Fruit fly (Drosophila melanogaster) whole organism, embryonic: ENCODE measurements around the gene HP1e.

ENCODE experiments used
- ATbp ChIP-seq: fragments of 200-800 bp; sonication (Bioruptor generic); optimal IDR thresholded peaks from 2 replicates; lab custom pipeline; 2017; ENCODE audit warnings: missing biosample characterization, mild to moderate bottlenecking, missing genetic modification characterization, missing genetic modification reagents
- Antp ChIP-seq: fragments of 200-800 bp; sonication (Bioruptor generic); optimal IDR thresholded peaks from 3 replicates; lab custom pipeline; 2016; ENCODE audit warnings: missing biosample characterization, missing genetic modification characterization
- Bdp1 ChIP-seq: fragments of 200-800 bp; sonication (Bioruptor generic); optimal IDR thresholded peaks from 3 replicates; lab custom pipeline; 2016; ENCODE audit warnings: missing biosample characterization, missing genetic modification characterization
- CG10979 ChIP-seq: fragments of 200-800 bp; sonication (Bioruptor generic); optimal IDR thresholded peaks from 2 replicates; lab custom pipeline; 2018; ENCODE audit warnings: missing biosample characterization, mild to moderate bottlenecking, missing genetic modification characterization, moderate library complexity
- CG12155 ChIP-seq: fragments of 200-800 bp; sonication (Bioruptor generic); optimal IDR thresholded peaks from 3 replicates; lab custom pipeline; 2016; ENCODE audit warnings: missing biosample characterization, missing genetic modification characterization
- CG1233 ChIP-seq: fragments of 200-800 bp; sonication (Bioruptor generic); optimal IDR thresholded peaks from 4 replicates; lab custom pipeline; 2018; ENCODE audit warnings: missing biosample characterization, mild to moderate bottlenecking, missing genetic modification characterization
- CG13123 ChIP-seq: fragments of 200-800 bp; sonication (Bioruptor generic); optimal IDR thresholded peaks from 2 replicates; lab custom pipeline; 2016; ENCODE audit warnings: missing biosample characterization, missing genetic modification characterization
- CG13894 ChIP-seq: fragments of 200-800 bp; sonication (Bioruptor generic); optimal IDR thresholded peaks from 3 replicates; lab custom pipeline; 2018; ENCODE audit warnings: missing biosample characterization, mild to moderate bottlenecking, missing genetic modification characterization, moderate library complexity
- CG1603 ChIP-seq: fragments of 200-800 bp; sonication (Bioruptor generic); optimal IDR thresholded peaks from 2 replicates; lab custom pipeline; 2019; ENCODE audit warnings: missing biosample characterization, mild to moderate bottlenecking, missing genetic modification characterization, moderate library complexity
- CG17568 ChIP-seq: fragments of 200-800 bp; sonication (Bioruptor generic); optimal IDR thresholded peaks from 2 replicates; lab custom pipeline; 2018; ENCODE audit warnings: missing biosample characterization, mild to moderate bottlenecking, missing genetic modification characterization, moderate library complexity
- CG2116 ChIP-seq: fragments of 200-800 bp; sonication (Bioruptor generic); optimal IDR thresholded peaks from 3 replicates; lab custom pipeline; 2018; ENCODE audit warnings: missing biosample characterization, mild to moderate bottlenecking, missing genetic modification characterization
- CG2678 ChIP-seq: fragments of 200-800 bp; sonication (Bioruptor generic); optimal IDR thresholded peaks from 3 replicates; lab custom pipeline; 2019; ENCODE audit warnings: missing biosample characterization, mild to moderate bottlenecking, missing genetic modification characterization, moderate library complexity
- CG2889 ChIP-seq: fragments of 200-800 bp; sonication (Bioruptor generic); IDR thresholded peaks from 3 replicates; pipeline ENCODE4 v1.3.6; 2022; ENCODE audit warnings: missing biosample characterization, missing genetic modification characterization
- CG33557 ChIP-seq: fragments of 200-800 bp; sonication (Bioruptor generic); optimal IDR thresholded peaks from 2 replicates; lab custom pipeline; 2019; ENCODE audit warnings: missing biosample characterization, mild to moderate bottlenecking, missing genetic modification characterization, moderate library complexity
- CG3407 ChIP-seq: fragments of 200-800 bp; sonication (Bioruptor generic); optimal IDR thresholded peaks from 2 replicates; lab custom pipeline; 2018; ENCODE audit warnings: missing biosample characterization, mild to moderate bottlenecking, missing genetic modification characterization
- CG4820 ChIP-seq: fragments of 200-800 bp; sonication (Bioruptor generic); optimal IDR thresholded peaks from 3 replicates; lab custom pipeline; 2016; ENCODE audit warnings: missing biosample characterization, missing genetic modification characterization
- CG6254 ChIP-seq: fragments of 200-800 bp; sonication (Bioruptor generic); optimal IDR thresholded peaks from 3 replicates; lab custom pipeline; 2017; ENCODE audit warnings: mild to moderate bottlenecking, missing biosample characterization, missing genetic modification reagents, missing genetic modification characterization
- CG9215 ChIP-seq: fragments of 200-800 bp; sonication (Bioruptor generic); IDR thresholded peaks from 2 replicates; pipeline ENCODE4 v1.3.6; 2022; ENCODE audit warnings: missing biosample characterization, missing genetic modification characterization
- CG9727 ChIP-seq: fragments of 200-800 bp; sonication (Bioruptor generic); optimal IDR thresholded peaks from 3 replicates; lab custom pipeline; 2017; ENCODE audit warnings: missing biosample characterization, mild to moderate bottlenecking, missing genetic modification characterization
- CTCF ChIP-seq: fragments of 200-800 bp; sonication (Bioruptor generic); optimal IDR thresholded peaks from 2 replicates; lab custom pipeline; 2017; ENCODE audit warnings: missing biosample characterization, mild to moderate bottlenecking, missing genetic modification characterization, moderate library complexity
- Dip3 ChIP-seq: fragments of 200-800 bp; sonication (Bioruptor generic); optimal IDR thresholded peaks from 3 replicates; lab custom pipeline; 2016; ENCODE audit warnings: missing biosample characterization, missing genetic modification characterization
- HLHmδ ChIP-seq: fragments of 200-800 bp; sonication (Bioruptor generic); optimal IDR thresholded peaks from 2 replicates; lab custom pipeline; 2018; ENCODE audit warnings: missing biosample characterization, mild to moderate bottlenecking, missing genetic modification characterization, moderate library complexity
- Hr78 ChIP-seq, 2 experiments: fragments of 200-800 bp in 1 of 2; fragments of >200 bp in 1 of 2; sonication (Bioruptor generic) in 1 of 2; optimal IDR thresholded peaks; 2 replicates each; lab custom pipeline; 2017 to 2019; ENCODE audit warnings: missing biosample characterization in 2 of 2, missing genetic modification characterization in 2 of 2, mild to moderate bottlenecking in 1 of 2, moderate library complexity in 1 of 2
- Sin3A ChIP-seq: fragments of >200 bp; optimal IDR thresholded peaks from 2 replicates; lab custom pipeline; 2018
- Sox102F ChIP-seq: fragments of 200-800 bp; sonication (Bioruptor generic); optimal IDR thresholded peaks from 2 replicates; lab custom pipeline; 2018; ENCODE audit warnings: missing biosample characterization, mild to moderate bottlenecking, missing genetic modification characterization, moderate library complexity
- Sry-β ChIP-seq: fragments of 200-800 bp; sonication (Bioruptor generic); optimal IDR thresholded peaks from 2 replicates; lab custom pipeline; 2018; ENCODE audit warnings: missing biosample characterization, mild to moderate bottlenecking, missing genetic modification characterization, moderate library complexity
- ase ChIP-seq: fragments of 200-800 bp; sonication (Bioruptor generic); IDR thresholded peaks from 3 replicates; pipeline ENCODE4 v1.3.6; 2022; ENCODE audit warnings: missing biosample characterization, missing genetic modification characterization
- corto ChIP-seq: fragments of 200-800 bp; sonication (Bioruptor generic); optimal IDR thresholded peaks from 2 replicates; lab custom pipeline; 2016; ENCODE audit warnings: missing biosample characterization, mild to moderate bottlenecking, missing genetic modification characterization, moderate library complexity
- fu2 ChIP-seq: fragments of 200-800 bp; sonication (Bioruptor generic); optimal IDR thresholded peaks from 2 replicates; lab custom pipeline; 2016; ENCODE audit warnings: missing biosample characterization, missing genetic modification characterization
- ham ChIP-seq: fragments of 200-800 bp; sonication (Bioruptor generic); IDR thresholded peaks from 2 replicates; pipeline ENCODE4 v1.3.6; 2022; ENCODE audit warnings: missing biosample characterization, missing genetic modification characterization
- insv ChIP-seq, 2 experiments: fragments of 200-800 bp; sonication (Bioruptor generic); optimal IDR thresholded peaks; 3 replicates each; lab custom pipeline; 2016 to 2018; ENCODE audit warnings: missing biosample characterization in 2 of 2, missing genetic modification characterization in 2 of 2
- jigr1 ChIP-seq: fragments of 200-800 bp; sonication (Bioruptor generic); IDR thresholded peaks from 3 replicates; pipeline ENCODE4 v1.3.6; 2022; ENCODE audit warnings: missing biosample characterization, missing genetic modification characterization
- ken ChIP-seq: fragments of 200-800 bp; sonication (Bioruptor generic); IDR thresholded peaks from 3 replicates; pipeline ENCODE4 v1.3.6; 2022; ENCODE audit warnings: missing biosample characterization, missing genetic modification characterization
- mirr ChIP-seq: fragments of 200-800 bp; sonication (Bioruptor generic); optimal IDR thresholded peaks from 3 replicates; lab custom pipeline; 2018; ENCODE audit warnings: missing biosample characterization, mild to moderate bottlenecking, missing genetic modification characterization
- otp ChIP-seq: fragments of 200-800 bp; sonication (Bioruptor generic); IDR thresholded peaks from 3 replicates; pipeline ENCODE4, ENCODE4 v1.3.6; 2022; ENCODE audit warnings: missing biosample characterization, missing genetic modification characterization
- scrt ChIP-seq: fragments of 200-800 bp; sonication (Bioruptor generic); optimal IDR thresholded peaks from 2 replicates; lab custom pipeline; 2018; ENCODE audit warnings: missing biosample characterization, mild to moderate bottlenecking, missing genetic modification characterization, moderate library complexity
- sens ChIP-seq: fragments of 200-800 bp; sonication (Bioruptor generic); peaks from one replicate; lab custom pipeline; 2016; ENCODE audit warnings: missing biosample characterization, missing genetic modification characterization
- seq ChIP-seq: fragments of 200-800 bp; sonication (Bioruptor generic); IDR thresholded peaks from 2 replicates; pipeline ENCODE4 v1.3.6; 2022; ENCODE audit warnings: missing biosample characterization, missing genetic modification characterization
- sqz ChIP-seq: fragments of 200-800 bp; sonication (Bioruptor generic); optimal IDR thresholded peaks from 3 replicates; lab custom pipeline; 2018; ENCODE audit warnings: missing biosample characterization, mild to moderate bottlenecking, missing genetic modification characterization
- trem ChIP-seq: fragments of 200-800 bp; optimal IDR thresholded peaks from 3 replicates; lab custom pipeline; 2019; ENCODE audit warnings: missing biosample characterization, mild to moderate bottlenecking, missing genetic modification characterization, moderate library complexity
- wor ChIP-seq: fragments of 200-800 bp; sonication (Bioruptor generic); IDR thresholded peaks from 2 replicates; pipeline ENCODE4 v1.3.6; 2022; ENCODE audit warnings: missing biosample characterization, missing genetic modification characterization
- zfh2 ChIP-seq: fragments of 200-800 bp; sonication (Bioruptor generic); optimal IDR thresholded peaks from 2 replicates; lab custom pipeline; 2016; ENCODE audit warnings: missing biosample characterization, missing genetic modification characterization

HP1e gene

DNA sequence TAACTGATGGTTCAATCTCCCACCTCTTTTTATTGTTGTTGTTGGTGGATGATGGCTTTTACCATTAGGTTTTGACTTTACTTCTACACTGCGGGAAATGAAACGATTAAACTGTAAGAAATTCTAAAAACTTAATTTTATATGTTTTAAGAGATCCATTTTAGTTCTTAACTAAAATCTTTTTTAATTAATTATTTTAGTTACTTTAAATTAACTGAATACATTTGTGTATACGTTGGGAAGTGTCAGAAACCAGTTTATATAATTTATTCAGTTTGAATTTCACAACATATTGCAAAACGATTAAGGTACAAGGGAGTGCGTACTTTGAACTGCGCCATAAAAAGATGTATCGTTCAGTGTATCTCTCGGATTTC is 31.7 kb downstream of the HP1e start (continued):
- TF ChIP-seq otp: no peak
- TF ChIP-seq CG9727 (GFP tag; lab: Kevin White, UChicago): peak; percentile 92
- TF ChIP-seq trem (tag; lab: Kevin White, UChicago): peak; percentile 86
- peak; percentile 86 for TF ChIP-seq scrt
- no peak for TF ChIP-seq Sin3A (lab: Kevin White, UChicago)
- no peak for TF ChIP-seq jigr1 (GFP tag; lab: Robert Waterston, UW)
- no peak for TF ChIP-seq Hr78 (GFP tag; optimal IDR thresholded peaks at IDR 0.05; lab: Kevin White, UChicago)
- no peak for TF ChIP-seq ken (GFP tag; lab: Robert Waterston, UW)
- TF ChIP-seq fu2: peak; percentile 2
- TF ChIP-seq CG4820 (GFP tag; lab: Kevin White, UChicago): peak; percentile 74
- TF ChIP-seq CG10979 (tag; lab: Kevin White, UChicago): peak; percentile 93
- no peak for TF ChIP-seq CG2889 (GFP tag; lab: Robert Waterston, UW)
- no peak for TF ChIP-seq wor
- peak; percentile 60 for TF ChIP-seq CG33557
- peak; percentile 1 for TF ChIP-seq zfh2 (GFP tag; lab: Kevin White, UChicago)
- TF ChIP-seq CG2678: peak; percentile 95
- TF ChIP-seq CG2116 (GFP tag; lab: Kevin White, UChicago): peak; percentile 71
- TF ChIP-seq CTCF: peak; percentile 41
- TF ChIP-seq Bdp1 (GFP tag; lab: Kevin White, UChicago): no peak
- no peak for TF ChIP-seq HLHmδ
- TF ChIP-seq Antp (GFP tag; lab: Kevin White, UChicago): peak; percentile 50
- TF ChIP-seq mirr: no peak
- TF ChIP-seq ATbp (GFP tag; lab: Kevin White, UChicago): peak; percentile 88
- peak; percentile 46 for TF ChIP-seq corto (GFP tag; lab: Kevin White, UChicago)
- peak; percentile 50 for TF ChIP-seq CG1603 (tag; lab: Kevin White, UChicago)
- TF ChIP-seq CG12155: peak; percentile 78
- TF ChIP-seq CG9215 (GFP tag; lab: Robert Waterston, UW): no peak
- no peak for TF ChIP-seq ham (GFP tag; lab: Robert Waterston, UW)
- TF ChIP-seq seq: no peak
- TF ChIP-seq CG1233 (GFP tag; lab: Kevin White, UChicago): peak; percentile 85
- TF ChIP-seq CG13123 (GFP tag; lab: Kevin White, UChicago): peak; percentile 58
- peak in 1 of 2 experiments; percentile 28 for TF ChIP-seq insv (GFP tag; optimal IDR thresholded peaks at IDR 0.05; lab: Kevin White, UChicago)
- TF ChIP-seq CG6254 (GFP tag; lab: Kevin White, UChicago): peak; percentile 80
- TF ChIP-seq sqz: peak; percentile 24
- TF ChIP-seq Dip3 (GFP tag; lab: Kevin White, UChicago): no peak
- TF ChIP-seq CG13894 (tag; lab: Kevin White, UChicago): peak; percentile 23
- no peak for TF ChIP-seq ase (GFP tag; lab: Robert Waterston, UW)
- TF ChIP-seq CG3407 (GFP tag; lab: Kevin White, UChicago): peak; percentile 84
- TF ChIP-seq Sry-β (GFP tag; lab: Kevin White, UChicago): no peak

DNA sequence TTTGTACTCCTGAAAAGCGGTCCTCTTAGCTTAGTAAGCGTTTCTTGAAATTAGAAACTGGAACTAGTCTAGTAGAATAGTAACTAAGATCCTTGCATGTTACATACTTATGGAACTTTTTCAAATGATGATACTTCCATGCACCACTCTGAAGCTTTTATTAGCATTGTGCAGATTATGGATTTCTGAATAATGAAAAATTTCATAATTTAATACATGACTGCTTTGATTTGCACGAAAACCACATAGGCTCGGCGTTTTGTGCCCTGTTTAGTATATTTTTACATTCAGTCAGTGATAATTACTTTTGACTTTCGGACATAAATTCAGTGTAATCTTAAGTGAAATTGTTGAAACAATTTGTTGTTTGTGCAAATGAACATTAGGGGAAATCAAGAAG is 33.6 kb downstream of the HP1e start, which contains the start of gene CG43675:
TSS of gene CG43675 (plus strand) at position 301 of the 400 bp plus-strand sequence.
- TF ChIP-seq sens (GFP tag; lab: Kevin White, UChicago) (peak; percentile 40), Sox102F (no peak), CG17568 (GFP tag; lab: Kevin White, UChicago) (no peak)
